Worm (Caenorhabditis elegans): ENCODE results near the gene msra-1.

The msra-1 gene

ce11 chrII:7331224-7331623, 32.6 kb downstream of the msra-1 start, which contains the start of gene npax-1:
Gene npax-1, minus strand, starts transcription at chrII:7331324.
- TF ChIP-seq blmp-1 (tag; optimal IDR thresholded peaks at IDR 0.05; ENCODE audit: insufficient read depth) (no peak), ama-1 (optimal IDR thresholded peaks at IDR 0.05) (no peak), elt-3 (tag; optimal IDR thresholded peaks at IDR 0.05) (no peak), ceh-16 (tag; optimal IDR thresholded peaks at IDR 0.05) (no peak), nhr-237 (tag; optimal IDR thresholded peaks at IDR 0.05) (no peak), nhr-23 (tag; optimal IDR thresholded peaks at IDR 0.05) (no peak), lsy-2 (tag; optimal IDR thresholded peaks at IDR 0.05) (no peak), skn-1 (tag; optimal IDR thresholded peaks at IDR 0.05) (no peak), sma-3 (GFP tag; optimal IDR thresholded peaks at IDR 0.05) (no peak), unc-39 (tag; optimal IDR thresholded peaks at IDR 0.05) (no peak), mab-5 (tag; optimal IDR thresholded peaks at IDR 0.05) (no peak), unc-62 (GFP tag; optimal IDR thresholded peaks at IDR 0.05) (no peak), nhr-11 (tag; optimal IDR thresholded peaks at IDR 0.05) (no peak), R02D3.7 (tag; optimal IDR thresholded peaks at IDR 0.05) (no peak), ztf-11 (tag; optimal IDR thresholded peaks at IDR 0.05) (no peak), nhr-6 (tag; optimal IDR thresholded peaks at IDR 0.05) (no peak), ceh-82 (tag; optimal IDR thresholded peaks at IDR 0.05) (no peak)

ce11 chrII:7326997-7327396, 36.8 kb downstream of the msra-1 start:
- TF ChIP-seq dmd-4 (tag; optimal IDR thresholded peaks at IDR 0.05) (no peak), nhr-129 (tag; optimal IDR thresholded peaks at IDR 0.05) (peak; percentile 79), nhr-25 (tag; optimal IDR thresholded peaks at IDR 0.05) (no peak), mab-5 (tag; optimal IDR thresholded peaks at IDR 0.05) (peak; percentile 48), Y55F3AM.14 (GFP tag; optimal IDR thresholded peaks at IDR 0.05) (peak; percentile 51), F13H6.1 (tag; optimal IDR thresholded peaks at IDR 0.05) (peak; percentile 75), mdl-1 (tag; optimal IDR thresholded peaks at IDR 0.05) (peak; percentile 48 to 53), nhr-10 (tag; optimal IDR thresholded peaks at IDR 0.05) (no peak), nhr-21 (tag; optimal IDR thresholded peaks at IDR 0.05) (no peak), sma-9 (GFP tag; optimal IDR thresholded peaks at IDR 0.05) (peak; percentile 62), sma-9 (tag; optimal IDR thresholded peaks at IDR 0.05) (no peak), ztf-4 (tag; optimal IDR thresholded peaks at IDR 0.05) (peak; percentile 12), unc-55 (GFP tag; optimal IDR thresholded peaks at IDR 0.05) (peak; percentile 64), fos-1 (tag; optimal IDR thresholded peaks at IDR 0.05) (no peak), nhr-12 (tag; optimal IDR thresholded peaks at IDR 0.05) (no peak), crh-2 (tag; optimal IDR thresholded peaks at IDR 0.05) (peak; percentile 39), C34F6.9 (tag; optimal IDR thresholded peaks at IDR 0.05) (peak; percentile 76), zag-1 (tag; optimal IDR thresholded peaks at IDR 0.05) (peak; percentile 71), sem-4 (tag; optimal IDR thresholded peaks at IDR 0.05) (peak; percentile 52), lsy-2 (tag; optimal IDR thresholded peaks at IDR 0.05) (peak in 1 of 2 experiments; percentile 65), blmp-1 (tag; optimal IDR thresholded peaks at IDR 0.05; ENCODE audit: insufficient read depth) (no peak), elt-1 (tag; optimal IDR thresholded peaks at IDR 0.05) (no peak), lin-13 (GFP tag; optimal IDR thresholded peaks at IDR 0.05) (no peak), lin-11 (tag; optimal IDR thresholded peaks at IDR 0.05) (peak; percentile 43), unc-39 (tag; optimal IDR thresholded peaks at IDR 0.05) (no peak)

DNA sequence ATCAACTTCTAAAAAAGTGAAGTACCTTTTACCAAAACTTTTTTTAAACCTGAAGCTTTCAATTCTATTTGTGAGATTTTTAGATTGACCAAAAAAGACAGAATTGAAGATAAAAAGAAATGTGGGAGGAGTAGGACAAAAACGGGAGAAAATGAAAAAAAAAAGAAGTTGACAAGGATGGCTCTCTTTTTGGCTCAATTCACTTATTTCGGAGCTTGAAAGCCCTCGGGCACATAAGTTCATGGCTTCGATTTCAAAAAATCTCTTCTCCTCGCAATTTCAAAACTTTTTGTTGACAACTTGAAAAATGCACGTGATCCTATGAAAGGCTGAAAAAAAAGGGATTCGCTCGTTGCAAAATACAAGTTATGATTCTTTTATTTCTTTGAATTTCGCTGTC, 37.6 kb downstream of the msra-1 start:
- TF ChIP-seq ztf-11 (tag; optimal IDR thresholded peaks at IDR 0.05): no peak
- no peak for TF ChIP-seq nhr-129 (tag; optimal IDR thresholded peaks at IDR 0.05)
- no peak for TF ChIP-seq lsy-2 (tag; optimal IDR thresholded peaks at IDR 0.05)
- TF ChIP-seq unc-62 (GFP tag; optimal IDR thresholded peaks at IDR 0.05): no peak
- TF ChIP-seq ZK546.5 (tag; optimal IDR thresholded peaks at IDR 0.05): no peak
- no peak for TF ChIP-seq R02D3.7 (tag; optimal IDR thresholded peaks at IDR 0.05)
- TF ChIP-seq snpc-4 (tag; optimal IDR thresholded peaks at IDR 0.05): no peak
- no peak for TF ChIP-seq C34F6.9 (tag; optimal IDR thresholded peaks at IDR 0.05)
- TF ChIP-seq mab-5 (tag; optimal IDR thresholded peaks at IDR 0.05): no peak
- TF ChIP-seq gmeb-1 (tag; optimal IDR thresholded peaks at IDR 0.05): no peak
- TF ChIP-seq F13H6.1 (tag; optimal IDR thresholded peaks at IDR 0.05): no peak
- no peak for TF ChIP-seq zag-1 (tag; optimal IDR thresholded peaks at IDR 0.05)
- TF ChIP-seq Y55F3AM.14 (GFP tag; optimal IDR thresholded peaks at IDR 0.05): no peak
- no peak for TF ChIP-seq sma-3 (GFP tag; optimal IDR thresholded peaks at IDR 0.05)
- no peak for TF ChIP-seq skn-1 (tag; optimal IDR thresholded peaks at IDR 0.05)
- TF ChIP-seq nhr-10 (tag; optimal IDR thresholded peaks at IDR 0.05): no peak
- no peak for TF ChIP-seq ceh-82 (tag; optimal IDR thresholded peaks at IDR 0.05)

Data from whole organism, L2 larva.